Worm (Caenorhabditis elegans): ENCODE data around the gene sek-4.

DNA sequence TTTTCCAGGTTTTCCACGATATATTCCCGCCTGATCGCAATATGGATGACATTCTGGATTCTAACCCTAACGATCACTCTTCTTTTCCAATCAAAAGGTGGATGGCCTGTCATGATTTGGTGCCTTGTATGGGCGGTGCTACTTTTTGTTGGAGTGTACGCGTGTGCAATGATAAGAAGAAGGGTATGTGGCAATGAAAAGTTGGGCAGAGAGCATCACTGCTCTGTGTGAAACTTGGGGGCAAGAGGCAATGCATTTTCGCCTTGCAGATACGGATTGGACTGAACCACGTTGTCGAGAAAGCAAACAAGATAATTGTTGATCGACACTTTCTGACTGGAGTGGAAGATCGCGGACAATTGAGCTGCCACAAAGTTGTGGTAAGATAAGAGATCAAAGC is 28.6 kb upstream of the sek-4 start:
- TF ChIP-seq unc-62 (GFP tag; optimal IDR thresholded peaks at IDR 0.05) (no peak), flh-1 (GFP tag; optimal IDR thresholded peaks at IDR 0.05) (no peak), nhr-12 (tag; optimal IDR thresholded peaks at IDR 0.05) (no peak), nhr-237 (tag; optimal IDR thresholded peaks at IDR 0.05) (no peak), ceh-43 (GFP tag; optimal IDR thresholded peaks at IDR 0.05) (no peak), mep-1 (tag; optimal IDR thresholded peaks at IDR 0.05) (no peak), M03D4.4 (tag; optimal IDR thresholded peaks at IDR 0.05) (no peak), ces-1 (GFP tag; optimal IDR thresholded peaks at IDR 0.05) (no peak), elt-3 (tag; optimal IDR thresholded peaks at IDR 0.05) (no peak), unc-39 (tag; optimal IDR thresholded peaks at IDR 0.05) (no peak), nhr-28 (tag; optimal IDR thresholded peaks at IDR 0.05) (no peak), ztf-11 (tag; optimal IDR thresholded peaks at IDR 0.05) (no peak), lin-13 (tag; optimal IDR thresholded peaks at IDR 0.05) (no peak), snpc-4 (tag; optimal IDR thresholded peaks at IDR 0.05) (no peak)
